Worm (Caenorhabditis elegans): Measurements from ENCODE around the gene F26F12.2.

DNA sequence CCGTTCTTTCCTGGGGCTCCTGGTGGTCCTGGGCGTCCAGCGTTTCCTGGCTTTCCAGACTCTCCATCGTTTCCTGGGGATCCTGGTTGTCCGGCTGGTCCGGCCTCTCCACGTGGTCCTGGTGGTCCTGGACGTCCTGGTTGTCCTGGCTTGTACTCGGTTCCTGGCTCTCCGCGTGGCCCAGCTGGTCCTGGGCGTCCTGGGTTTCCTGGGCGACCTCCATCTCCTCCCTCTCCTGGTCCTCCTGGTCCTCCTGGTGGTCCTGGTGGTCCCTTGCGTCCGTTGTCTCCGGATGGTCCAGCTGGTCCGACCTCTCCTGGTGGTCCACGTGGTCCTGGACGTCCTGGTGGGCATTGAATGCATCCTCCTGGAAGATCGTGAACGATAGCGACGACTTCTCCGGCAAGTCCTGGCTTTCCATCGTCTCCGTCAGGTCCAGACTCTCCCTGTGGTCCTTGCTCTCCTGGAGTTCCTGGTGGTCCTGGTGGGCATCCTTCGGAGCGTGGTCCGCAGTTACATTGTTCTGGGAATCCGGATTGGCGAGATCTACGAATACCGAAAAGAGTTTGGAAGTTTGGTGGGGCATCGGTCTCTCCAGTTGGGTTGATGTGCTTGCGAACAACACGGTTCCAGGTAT, 2.3 kb downstream of the F26F12.2 start:
- no peak for TF ChIP-seq T07F8.4 (tag; optimal IDR thresholded peaks at IDR 0.05)
- TF ChIP-seq unc-62 (GFP tag; optimal IDR thresholded peaks at IDR 0.05): no peak
- no peak for TF ChIP-seq him-1 (tag; optimal IDR thresholded peaks at IDR 0.05)
- no peak for TF ChIP-seq efl-1 (GFP tag; optimal IDR thresholded peaks at IDR 0.05)
- TF ChIP-seq gei-17 (GFP tag; optimal IDR thresholded peaks at IDR 0.05): no peak
- TF ChIP-seq ama-1 (optimal IDR thresholded peaks at IDR 0.05): no peak
- TF ChIP-seq ama-1 (GFP tag; optimal IDR thresholded peaks at IDR 0.05): no peak
